Fruit fly (Drosophila melanogaster) whole organism, embryonic: ENCODE data around the gene CG10132.
A peak's percentile ranks its signal among the peaks of the same experiment; 100 is the strongest.

ENCODE experiments used
- Bteb2 ChIP-seq: fragments of 200-800 bp; sonication (Bioruptor generic); optimal IDR thresholded peaks from 2 replicates; lab custom pipeline; 2016; ENCODE audit warnings: missing biosample characterization, missing genetic modification characterization
- CG10209 ChIP-seq: fragments of 200-800 bp; sonication (Bioruptor generic); optimal IDR thresholded peaks from 3 replicates; lab custom pipeline; 2017; ENCODE audit warnings: missing biosample characterization, mild to moderate bottlenecking, missing genetic modification characterization, missing genetic modification reagents
- CG10565 ChIP-seq: fragments of 200-800 bp; sonication (Bioruptor generic); optimal IDR thresholded peaks from 3 replicates; lab custom pipeline; 2016; ENCODE audit warnings: missing biosample characterization, mild to moderate bottlenecking, missing genetic modification characterization
- CG10959 ChIP-seq: fragments of 200-800 bp; sonication (Bioruptor generic); IDR thresholded peaks from 2 replicates; pipeline ENCODE4 v1.3.6; 2022; ENCODE audit warnings: missing biosample characterization, missing genetic modification characterization
- CG11695 ChIP-seq: fragments of 200-800 bp; sonication (Bioruptor generic); IDR thresholded peaks from 3 replicates; pipeline ENCODE4 v1.3.6; 2022; ENCODE audit warnings: missing biosample characterization, missing genetic modification characterization
- CG12071 ChIP-seq: fragments of 200-800 bp; sonication (Bioruptor generic); optimal IDR thresholded peaks from 3 replicates; lab custom pipeline; 2018; ENCODE audit warnings: missing biosample characterization, mild to moderate bottlenecking, missing genetic modification characterization
- CG12391 ChIP-seq: fragments of 200-800 bp; sonication (Bioruptor generic); optimal IDR thresholded peaks from 3 replicates; lab custom pipeline; 2018; ENCODE audit warnings: missing biosample characterization, mild to moderate bottlenecking, missing genetic modification characterization, moderate library complexity
- CG12769 ChIP-seq: fragments of 200-800 bp; sonication (Bioruptor generic); optimal IDR thresholded peaks from 2 replicates; lab custom pipeline; 2019; ENCODE audit warnings: missing biosample characterization, mild to moderate bottlenecking, missing genetic modification characterization, moderate library complexity
- CG12942 ChIP-seq: fragments of 200-800 bp; sonication (Bioruptor generic); optimal IDR thresholded peaks from 3 replicates; lab custom pipeline; 2016; ENCODE audit warnings: missing biosample characterization, missing genetic modification characterization
- CG14710 ChIP-seq: fragments of 200-800 bp; sonication (Bioruptor generic); optimal IDR thresholded peaks from 3 replicates; lab custom pipeline; 2019; ENCODE audit warnings: missing biosample characterization, mild to moderate bottlenecking, missing genetic modification characterization, moderate library complexity
- CG15073 ChIP-seq: fragments of 200-800 bp; sonication (Bioruptor generic); optimal IDR thresholded peaks from 2 replicates; lab custom pipeline; 2016; ENCODE audit warnings: missing biosample characterization, missing genetic modification characterization
- CG1603 ChIP-seq: fragments of 200-800 bp; sonication (Bioruptor generic); optimal IDR thresholded peaks from 2 replicates; lab custom pipeline; 2019; ENCODE audit warnings: missing biosample characterization, mild to moderate bottlenecking, missing genetic modification characterization, moderate library complexity
- CG18764 ChIP-seq: fragments of 200-800 bp; sonication (Bioruptor generic); optimal IDR thresholded peaks from 3 replicates; lab custom pipeline; 2016; ENCODE audit warnings: missing biosample characterization, missing genetic modification characterization
- CG2120 ChIP-seq: fragments of 200-800 bp; sonication (Bioruptor generic); optimal IDR thresholded peaks from 3 replicates; lab custom pipeline; 2016; ENCODE audit warnings: missing biosample characterization, missing genetic modification characterization
- CG2129 ChIP-seq: fragments of 200-800 bp; sonication (Bioruptor generic); IDR thresholded peaks from 2 replicates; pipeline ENCODE4 v1.3.6; 2022; ENCODE audit warnings: missing biosample characterization, missing genetic modification characterization; ENCODE audit not compliant: partially characterized antibody
- CG3065 ChIP-seq: fragments of 200-800 bp; sonication (Bioruptor generic); optimal IDR thresholded peaks from 2 replicates; lab custom pipeline; 2016; ENCODE audit warnings: missing biosample characterization, missing genetic modification characterization
- CG3838 ChIP-seq: fragments of 200-800 bp; sonication (Bioruptor generic); optimal IDR thresholded peaks from 3 replicates; lab custom pipeline; 2016; ENCODE audit warnings: missing biosample characterization, missing genetic modification characterization
- CG4617 ChIP-seq: fragments of 200-800 bp; sonication (Bioruptor generic); optimal IDR thresholded peaks from 3 replicates; lab custom pipeline; 2016; ENCODE audit warnings: missing biosample characterization, missing genetic modification characterization, borderline replicate concordance
- CG6254 ChIP-seq: fragments of 200-800 bp; sonication (Bioruptor generic); optimal IDR thresholded peaks from 3 replicates; lab custom pipeline; 2017; ENCODE audit warnings: mild to moderate bottlenecking, missing biosample characterization, missing genetic modification reagents, missing genetic modification characterization
- CG6683 ChIP-seq: fragments of 200-800 bp; sonication (Bioruptor generic); optimal IDR thresholded peaks from 2 replicates; lab custom pipeline; 2017; ENCODE audit warnings: missing biosample characterization, mild to moderate bottlenecking, missing genetic modification characterization, missing genetic modification reagents
- CG7928 ChIP-seq: fragments of 200-800 bp; sonication (Bioruptor generic); optimal IDR thresholded peaks from 2 replicates; lab custom pipeline; 2017; ENCODE audit warnings: missing biosample characterization, mild to moderate bottlenecking, missing genetic modification characterization
- CG8281 ChIP-seq: fragments of 200-800 bp; sonication (Bioruptor generic); optimal IDR thresholded peaks from 2 replicates; lab custom pipeline; 2018; ENCODE audit warnings: missing biosample characterization, mild to moderate bottlenecking, missing genetic modification characterization, moderate library complexity
- CG9437 ChIP-seq: fragments of 200-800 bp; sonication (Bioruptor generic); optimal IDR thresholded peaks from 2 replicates; lab custom pipeline; 2018; ENCODE audit warnings: missing biosample characterization, mild to moderate bottlenecking, missing genetic modification characterization
- Drgx ChIP-seq: fragments of 200-800 bp; sonication (Bioruptor generic); IDR thresholded peaks from 2 replicates; pipeline ENCODE4 v1.3.6; 2022; ENCODE audit warnings: missing biosample characterization, missing genetic modification characterization
- Fer1 ChIP-seq: fragments of 200-800 bp; sonication (Bioruptor generic); optimal IDR thresholded peaks from 2 replicates; lab custom pipeline; 2017; ENCODE audit warnings: missing biosample characterization, mild to moderate bottlenecking, missing genetic modification characterization
- Hr3 ChIP-seq: fragments of 200-800 bp; sonication (Bioruptor generic); optimal IDR thresholded peaks from 3 replicates; lab custom pipeline; 2016; ENCODE audit warnings: missing biosample characterization, missing genetic modification characterization
- MBD-R2 ChIP-seq: fragments of 200-800 bp; sonication (Bioruptor generic); IDR thresholded peaks from 2 replicates; pipeline ENCODE4 v1.3.6; 2022; ENCODE audit warnings: missing biosample characterization, missing genetic modification characterization
- Nf-YC ChIP-seq: fragments of 200-800 bp; optimal IDR thresholded peaks from 3 replicates; lab custom pipeline; 2019; ENCODE audit warnings: missing biosample characterization, mild to moderate bottlenecking, missing genetic modification characterization, moderate library complexity
- Optix ChIP-seq: fragments of 200-800 bp; sonication (Bioruptor generic); IDR thresholded peaks from 3 replicates; pipeline ENCODE4 v1.3.6; 2022; ENCODE audit warnings: missing biosample characterization, missing genetic modification characterization
- Vsx1 ChIP-seq: fragments of 200-800 bp; sonication (Bioruptor generic); optimal IDR thresholded peaks from 2 replicates; lab custom pipeline; 2017; ENCODE audit warnings: missing biosample characterization, mild to moderate bottlenecking, missing genetic modification characterization, missing genetic modification reagents
- ase ChIP-seq: fragments of 200-800 bp; sonication (Bioruptor generic); IDR thresholded peaks from 3 replicates; pipeline ENCODE4 v1.3.6; 2022; ENCODE audit warnings: missing biosample characterization, missing genetic modification characterization
- az2 ChIP-seq: fragments of 200-800 bp; sonication (Bioruptor generic); optimal IDR thresholded peaks from 3 replicates; lab custom pipeline; 2016; ENCODE audit warnings: missing biosample characterization, missing genetic modification characterization
- cad ChIP-seq: fragments of >200 bp; optimal IDR thresholded peaks from 2 replicates; lab custom pipeline; 2017; ENCODE audit warnings: missing biosample characterization, missing genetic modification characterization
- chif ChIP-seq, 2 experiments: fragments of 200-800 bp; sonication (Bioruptor generic); optimal IDR thresholded peaks; 3 replicates each; lab custom pipeline; 2016; ENCODE audit warnings: missing biosample characterization in 2 of 2, missing genetic modification characterization in 2 of 2
- ci ChIP-seq: fragments of 200-800 bp; sonication (Bioruptor generic); IDR thresholded peaks from 3 replicates; pipeline ENCODE4 v1.3.6; 2022; ENCODE audit warnings: missing biosample characterization, missing genetic modification characterization
- crc ChIP-seq: fragments of 200-800 bp; sonication (Bioruptor generic); optimal IDR thresholded peaks from 2 replicates; lab custom pipeline; 2016; ENCODE audit warnings: missing biosample characterization, missing genetic modification characterization
- crol ChIP-seq: fragments of 200-800 bp; sonication (Bioruptor generic); IDR thresholded peaks from 2 replicates; pipeline ENCODE4 v1.3.6; 2022; ENCODE audit warnings: missing biosample characterization, missing genetic modification characterization
- dm ChIP-seq: fragments of 200-800 bp; sonication (Bioruptor generic); optimal IDR thresholded peaks from 3 replicates; lab custom pipeline; 2016; ENCODE audit warnings: missing biosample characterization, missing genetic modification characterization
- fd3F ChIP-seq: fragments of 200-800 bp; sonication (Bioruptor generic); optimal IDR thresholded peaks from 2 replicates; lab custom pipeline; 2018; ENCODE audit warnings: missing biosample characterization, mild to moderate bottlenecking, missing genetic modification characterization, moderate library complexity
- gcm2 ChIP-seq: fragments of 200-800 bp; sonication (Bioruptor generic); optimal IDR thresholded peaks from 2 replicates; lab custom pipeline; 2016; ENCODE audit warnings: missing biosample characterization, missing genetic modification characterization
- hth ChIP-seq: fragments of >200 bp; optimal IDR thresholded peaks from 2 replicates; lab custom pipeline; 2017; ENCODE audit warnings: inconsistent platforms
- lola ChIP-seq, 3 experiments: fragments of >200 bp in 2 of 3; fragments of 200-800 bp in 1 of 3; sonication (Bioruptor generic) in 1 of 3; optimal IDR thresholded peaks; 2 replicates each; lab custom pipeline; 2017 to 2019; ENCODE audit warnings: missing biosample characterization in 3 of 3, missing genetic modification characterization in 3 of 3, mild to moderate bottlenecking in 1 of 3, moderate library complexity in 1 of 3
- pzg ChIP-seq: fragments of 200-800 bp; sonication (Bioruptor generic); optimal IDR thresholded peaks from 3 replicates; lab custom pipeline; 2018; ENCODE audit warnings: missing biosample characterization, mild to moderate bottlenecking, missing genetic modification characterization, moderate library complexity
- seq ChIP-seq: fragments of 200-800 bp; sonication (Bioruptor generic); IDR thresholded peaks from 2 replicates; pipeline ENCODE4 v1.3.6; 2022; ENCODE audit warnings: missing biosample characterization, missing genetic modification characterization
- sim ChIP-seq: fragments of 200-800 bp; sonication (Bioruptor generic); IDR thresholded peaks from 2 replicates; pipeline ENCODE4 v1.3.6; 2022; ENCODE audit warnings: missing biosample characterization, missing genetic modification characterization
- sisA ChIP-seq: fragments of 200-800 bp; sonication (Bioruptor generic); IDR thresholded peaks from 2 replicates; pipeline ENCODE4 v1.3.6; 2022; ENCODE audit warnings: missing biosample characterization, missing genetic modification characterization
- slp2 ChIP-seq: fragments of 200-800 bp; sonication (Bioruptor generic); optimal IDR thresholded peaks from 2 replicates; lab custom pipeline; 2016; ENCODE audit warnings: missing biosample characterization, missing genetic modification characterization
- sqz ChIP-seq: fragments of 200-800 bp; sonication (Bioruptor generic); optimal IDR thresholded peaks from 3 replicates; lab custom pipeline; 2018; ENCODE audit warnings: missing biosample characterization, mild to moderate bottlenecking, missing genetic modification characterization
- sr ChIP-seq: fragments of 200-800 bp; sonication (Bioruptor generic); IDR thresholded peaks from 3 replicates; pipeline ENCODE4 v1.3.6; 2022; ENCODE audit warnings: missing biosample characterization, missing genetic modification characterization
- vnd ChIP-seq: fragments of 200-800 bp; sonication (Bioruptor generic); IDR thresholded peaks from 3 replicates; pipeline ENCODE4 v1.3.6; 2022; ENCODE audit warnings: missing biosample characterization, missing genetic modification characterization; ENCODE audit not compliant: partially characterized antibody
- yki ChIP-seq: fragments of >200 bp; optimal IDR thresholded peaks from 3 replicates; lab custom pipeline; 2018

Gene CG10132

dm6 chr2L:19533247-19533646 lies 14.6 kb downstream of the CG10132 start, which contains the start of gene CG33116 (continued):
- no peak for TF ChIP-seq CG15073 (GFP tag; lab: Kevin White, UChicago)
- peak; percentile 10 for TF ChIP-seq fd3F (GFP tag; lab: Kevin White, UChicago)
- TF ChIP-seq CG10959, result 0 out of 2 replicates have a peak, but pooled peaks have one; percentile 32
- TF ChIP-seq lola (GFP tag; optimal IDR thresholded peaks at IDR 0.05; lab: Kevin White, UChicago), result peak in 1 of 3 experiments; percentile 85
- peak; percentile 66 for TF ChIP-seq CG9437 (GFP tag; lab: Kevin White, UChicago)
- TF ChIP-seq CG12071 (GFP tag; lab: Kevin White, UChicago), result peak; percentile 79
- peak; percentile 51 for TF ChIP-seq Nf-YC (tag; lab: Kevin White, UChicago)
- no peak for TF ChIP-seq sr (GFP tag; lab: Robert Waterston, UW)
- TF ChIP-seq CG14710, result peak; percentile 78
- TF ChIP-seq CG2120, result peak; percentile 91
- peak; percentile 83 for TF ChIP-seq Fer1 (GFP tag; lab: Kevin White, UChicago)
- peak; percentile 71 for TF ChIP-seq CG4617 (GFP tag; lab: Kevin White, UChicago)
- peak; percentile 88 for TF ChIP-seq sqz (GFP tag; lab: Kevin White, UChicago)
- peak; percentile 76 for TF ChIP-seq CG10209 (GFP tag; lab: Kevin White, UChicago)
- no peak for TF ChIP-seq cad (GFP tag; lab: Kevin White, UChicago)
- TF ChIP-seq Hr3 (GFP tag; lab: Kevin White, UChicago), result peak; percentile 82
- TF ChIP-seq CG6254 (GFP tag; lab: Kevin White, UChicago), result peak; percentile 62
- peak; percentile 54 for TF ChIP-seq gcm2 (GFP tag; lab: Kevin White, UChicago)
- TF ChIP-seq Bteb2 (GFP tag; lab: Kevin White, UChicago), result peak; percentile 79
- TF ChIP-seq CG7928 (GFP tag; lab: Kevin White, UChicago), result no peak
- peak; percentile 45 for TF ChIP-seq CG8281 (tag; lab: Kevin White, UChicago)
- TF ChIP-seq yki (lab: Kevin White, UChicago), result no peak
- TF ChIP-seq CG11695, result peak; percentile 76; the same call in 2 of the 3 replicates
- peak; percentile 68 for TF ChIP-seq Optix
- TF ChIP-seq crol (GFP tag; lab: Robert Waterston, UW), result no peak
- TF ChIP-seq pzg (GFP tag; lab: Kevin White, UChicago), result peak; percentile 63
- TF ChIP-seq sisA (GFP tag; lab: Robert Waterston, UW), result peak; percentile 63
- TF ChIP-seq CG10565, result peak; percentile 19
- TF ChIP-seq CG12942, result peak; percentile 81
- peak; percentile 68 for TF ChIP-seq crc
- no peak for TF ChIP-seq CG2129 (GFP tag; lab: Robert Waterston, UW)
- TF ChIP-seq ase (GFP tag; lab: Robert Waterston, UW), result peak; percentile 82
- no peak for TF ChIP-seq hth (lab: Kevin White, UChicago)
- peak; percentile 85 for TF ChIP-seq az2
- TF ChIP-seq CG3838 (GFP tag; lab: Kevin White, UChicago), result peak; percentile 29
- TF ChIP-seq CG6683 (GFP tag; lab: Kevin White, UChicago), result peak; percentile 30
- TF ChIP-seq CG12391, result peak; percentile 85
- TF ChIP-seq dm (GFP tag; lab: Kevin White, UChicago), result peak; percentile 75
- TF ChIP-seq vnd (GFP tag; lab: Robert Waterston, UW), result no peak
- peak; percentile 80 to 81 for TF ChIP-seq chif (GFP tag; optimal IDR thresholded peaks at IDR 0.05; lab: Kevin White, UChicago)
- peak; percentile 78 for TF ChIP-seq seq (GFP tag; lab: Robert Waterston, UW)
- TF ChIP-seq MBD-R2, result peak; percentile 96
- peak; percentile 18 for TF ChIP-seq CG3065 (GFP tag; lab: Kevin White, UChicago)
- TF ChIP-seq CG18764, result peak; percentile 38
- TF ChIP-seq Drgx, result peak; percentile 77
- TF ChIP-seq sim, result 0 out of 2 replicates have a peak, but pooled peaks have one; percentile 52
- peak; percentile 79 for TF ChIP-seq CG1603 (tag; lab: Kevin White, UChicago)
- peak; percentile 92 for TF ChIP-seq ci (GFP tag; lab: Robert Waterston, UW)
- peak; percentile 73 for TF ChIP-seq slp2 (GFP tag; lab: Kevin White, UChicago)
- peak; percentile 78 for TF ChIP-seq CG12769 (tag; lab: Kevin White, UChicago)
- TF ChIP-seq Vsx1 (GFP tag; lab: Kevin White, UChicago), result peak; percentile 38
